Worm (Caenorhabditis elegans) whole organism, young adult: ENCODE measurements around the gene Y32H12A.8.

ENCODE experiments used
- C17E4.6 ChIP-seq: fragments of 200-800 bp; sonication (Bioruptor generic); IDR thresholded peaks from 2 replicates; pipeline ENCODE4 v1.3.6; 2022; ENCODE audit warnings: missing genetic modification reagents, missing genetic modification characterization, missing compliant biosample characterization
- F22D6.2 ChIP-seq: sonication (generic microtip); optimal IDR thresholded peaks from 2 replicates; lab custom pipeline; 2016; ENCODE audit warnings: mild to moderate bottlenecking, missing genetic modification characterization, missing compliant biosample characterization
- hlh-12 ChIP-seq: sonication (generic microtip); optimal IDR thresholded peaks from 2 replicates; lab custom pipeline; 2016; ENCODE audit warnings: missing genetic modification characterization, missing compliant biosample characterization
- lsy-27 ChIP-seq: sonication (generic microtip); optimal IDR thresholded peaks from 2 replicates; lab custom pipeline; 2017; ENCODE audit warnings: missing genetic modification characterization, mild to moderate bottlenecking, missing compliant biosample characterization, antibody characterized with exemption, missing genotype, borderline replicate concordance; ENCODE audit not compliant: insufficient read depth
- madf-8 ChIP-seq: fragments of 200-800 bp; sonication (Bioruptor generic); conservative IDR thresholded peaks from 2 replicates; pipeline ENCODE4 v1.3.6; 2022; ENCODE audit warnings: missing genetic modification reagents, missing genetic modification characterization, missing compliant biosample characterization
- nfya-2 ChIP-seq: fragments of 200-800 bp; sonication (Bioruptor generic); IDR thresholded peaks from 2 replicates; pipeline ENCODE4 v1.3.6; 2022; ENCODE audit warnings: missing genetic modification reagents, missing genetic modification characterization, missing compliant biosample characterization
- pha-4 ChIP-seq: fragments of 150-350 bp; sonication (generic microtip); optimal IDR thresholded peaks from 2 replicates; lab custom pipeline; 2014; ENCODE audit warnings: missing biosample characterization, missing genetic modification reagents, missing genetic modification characterization
- sdz-38 ChIP-seq: sonication (generic microtip); optimal IDR thresholded peaks from 2 replicates; lab custom pipeline; 2016; ENCODE audit warnings: missing genotype, missing genetic modification characterization, missing compliant biosample characterization
- snpc-3.4 ChIP-seq: sonication (generic microtip); optimal IDR thresholded peaks from 2 replicates; lab custom pipeline; 2017; ENCODE audit warnings: missing genetic modification characterization, mild to moderate bottlenecking, missing compliant biosample characterization, antibody characterized with exemption, moderate library complexity, missing genotype, missing genetic modification reagents
- snpc-4 ChIP-seq, 5 experiments: fragments of 150-350 bp in 1 of 5; sonication (generic microtip) in 4 of 5; optimal IDR thresholded peaks; 2 replicates each; lab custom pipeline; 2014 to 2018; ENCODE audit warnings: missing genetic modification characterization in 5 of 5, missing biosample characterization in 3 of 5, antibody characterized with exemption in 2 of 5, mild to moderate bottlenecking in 2 of 5, missing compliant biosample characterization in 2 of 5, missing genotype in 2 of 5, moderate library complexity in 2 of 5, missing genetic modification reagents in 1 of 5
- unc-62 ChIP-seq: fragments of 150-350 bp; optimal IDR thresholded peaks from 2 replicates; lab custom pipeline; 2014; ENCODE audit warnings: missing biosample characterization, missing genetic modification reagents, missing genetic modification characterization

DNA sequence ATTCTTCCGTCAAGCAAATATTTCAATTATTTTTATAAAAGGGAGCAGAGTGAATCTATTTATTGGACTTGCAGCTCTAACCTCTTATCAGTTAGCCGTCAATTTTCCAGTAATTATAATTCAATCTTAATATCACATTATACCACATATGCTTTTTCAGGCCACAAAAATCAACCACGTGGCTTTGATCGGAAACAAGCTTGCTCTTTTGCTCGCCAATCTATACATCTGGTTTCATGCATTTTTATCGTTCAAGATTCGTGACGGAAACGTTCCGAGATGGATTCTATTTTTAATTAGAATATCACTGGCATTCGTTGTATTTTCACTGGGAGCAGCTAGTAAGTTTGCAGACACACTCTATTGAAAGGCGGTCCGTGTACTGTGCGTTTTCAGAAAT is 1.2 kb upstream of the Y32H12A.8 start:
- TF ChIP-seq hlh-12 (tag; lab: Kevin White, UChicago) (no peak), F22D6.2 (no peak), madf-8 (GFP tag; lab: Robert Waterston, UW) (no peak), C17E4.6 (GFP tag; lab: Robert Waterston, UW) (no peak), unc-62 (no peak), snpc-4 (GFP tag; optimal IDR thresholded peaks at IDR 0.05; lab: Kevin White, UChicago) (no peak), snpc-4 (tag; optimal IDR thresholded peaks at IDR 0.05; lab: Kevin White, UChicago) (no peak), pha-4 (tag; lab: Kevin White, UChicago) (no peak), lsy-27 (tag; lab: Kevin White, UChicago) (no peak), nfya-2 (no peak), sdz-38 (tag; lab: Kevin White, UChicago) (no peak), snpc-3.4 (no peak)
